Worm (Caenorhabditis elegans) whole organism, L3 larva: Measurements from ENCODE around the gene spp-22.

Experiments used
- aly-2 ChIP-seq: fragments of 150-350 bp; optimal IDR thresholded peaks from 2 replicates; lab custom pipeline; 2014; ENCODE audit warnings: missing biosample characterization, missing genetic modification characterization
- ama-1 ChIP-seq: fragments of 150-350 bp; optimal IDR thresholded peaks from 2 replicates; lab custom pipeline; 2018
- ceh-16 ChIP-seq: sonication (generic microtip); optimal IDR thresholded peaks from 2 replicates; lab custom pipeline; 2017; ENCODE audit warnings: missing biosample characterization, missing genetic modification characterization
- ceh-82 ChIP-seq: fragments of 150-350 bp; optimal IDR thresholded peaks from 2 replicates; lab custom pipeline; 2014; ENCODE audit warnings: missing biosample characterization, missing genetic modification characterization
- daf-12 ChIP-seq: fragments of 150-350 bp; optimal IDR thresholded peaks from 2 replicates; lab custom pipeline; 2014; ENCODE audit warnings: missing biosample characterization, missing genetic modification reagents, missing genetic modification characterization
- egl-27 ChIP-seq: sonication (generic microtip); optimal IDR thresholded peaks from 4 replicates; lab custom pipeline; 2017; ENCODE audit warnings: missing biosample characterization, missing genetic modification reagents, missing genetic modification characterization
- egl-5 ChIP-seq: fragments of 150-350 bp; optimal IDR thresholded peaks from 2 replicates; lab custom pipeline; 2017; ENCODE audit warnings: missing biosample characterization, missing genetic modification reagents, missing genetic modification characterization, inconsistent platforms
- elt-3 ChIP-seq, 3 experiments: fragments of 150-350 bp in 1 of 3; sonication (generic microtip) in 2 of 3; optimal IDR thresholded peaks; 2 replicates in 2 of 3; 4 replicates in 1 of 3; lab custom pipeline; 2014 to 2017; ENCODE audit warnings: missing biosample characterization in 3 of 3, missing genetic modification characterization in 3 of 3
- eor-1 ChIP-seq, 2 experiments: fragments of 150-350 bp; optimal IDR thresholded peaks; 2 replicates each; lab custom pipeline; 2014 to 2018; ENCODE audit warnings: missing biosample characterization in 2 of 2, missing genetic modification characterization in 2 of 2
- fkh-2 ChIP-seq: fragments of 150-350 bp; optimal IDR thresholded peaks from 2 replicates; lab custom pipeline; 2014; ENCODE audit warnings: missing biosample characterization, missing genetic modification reagents, missing genetic modification characterization
- hmg-11 ChIP-seq: sonication (generic microtip); optimal IDR thresholded peaks from 2 replicates; lab custom pipeline; 2016; ENCODE audit warnings: missing genetic modification characterization, missing compliant biosample characterization
- lin-15B ChIP-seq: fragments of 150-350 bp; optimal IDR thresholded peaks from 2 replicates; lab custom pipeline; 2014; ENCODE audit warnings: missing biosample characterization, missing genetic modification characterization
- lin-39 ChIP-seq: fragments of 150-350 bp; optimal IDR thresholded peaks from 2 replicates; lab custom pipeline; 2018; ENCODE audit warnings: missing biosample characterization, missing genetic modification reagents, missing genetic modification characterization
- lsy-12 ChIP-seq: sonication (generic microtip); optimal IDR thresholded peaks from 2 replicates; lab custom pipeline; 2016; ENCODE audit warnings: mild to moderate bottlenecking, missing genetic modification characterization, missing compliant biosample characterization
- mdl-1 ChIP-seq: fragments of 150-350 bp; optimal IDR thresholded peaks from 2 replicates; lab custom pipeline; 2014; ENCODE audit warnings: missing biosample characterization, missing genetic modification characterization
- mml-1 ChIP-seq: fragments of 150-350 bp; sonication (generic microtip); optimal IDR thresholded peaks from 3 replicates; lab custom pipeline; 2014; ENCODE audit warnings: missing biosample characterization, missing genetic modification characterization
- nfya-1 ChIP-seq: sonication (generic microtip); optimal IDR thresholded peaks from 2 replicates; lab custom pipeline; 2017; ENCODE audit warnings: missing genetic modification characterization, mild to moderate bottlenecking, missing compliant biosample characterization, antibody characterized with exemption, moderate library complexity; ENCODE audit not compliant: insufficient read depth
- nhr-11 ChIP-seq: fragments of 150-350 bp; optimal IDR thresholded peaks from 2 replicates; lab custom pipeline; 2014; ENCODE audit warnings: missing biosample characterization, missing genetic modification characterization
- nhr-23 ChIP-seq: fragments of 150-350 bp; optimal IDR thresholded peaks from 2 replicates; lab custom pipeline; 2014; ENCODE audit warnings: missing biosample characterization, missing genetic modification reagents, missing genetic modification characterization
- nhr-25 ChIP-seq: sonication (generic microtip); optimal IDR thresholded peaks from 2 replicates; lab custom pipeline; 2017; ENCODE audit warnings: missing biosample characterization, missing genetic modification characterization
- nhr-67 ChIP-seq: fragments of 150-350 bp; optimal IDR thresholded peaks from 2 replicates; lab custom pipeline; 2014; ENCODE audit warnings: missing biosample characterization, missing genetic modification characterization
- nhr-76 ChIP-seq: fragments of 150-350 bp; sonication (generic microtip); optimal IDR thresholded peaks from 5 replicates; lab custom pipeline; 2014; ENCODE audit warnings: missing biosample characterization, missing genetic modification characterization
- nhr-77 ChIP-seq: fragments of 150-350 bp; optimal IDR thresholded peaks from 2 replicates; lab custom pipeline; 2014; ENCODE audit warnings: missing biosample characterization, missing genetic modification characterization
- pha-4 ChIP-seq: fragments of 150-350 bp; optimal IDR thresholded peaks from 2 replicates; lab custom pipeline; 2014; ENCODE audit warnings: missing biosample characterization, missing genetic modification reagents, missing genetic modification characterization
- pqm-1 ChIP-seq: fragments of 150-350 bp; optimal IDR thresholded peaks from 2 replicates; lab custom pipeline; 2017; ENCODE audit warnings: missing biosample characterization, missing genetic modification characterization, inconsistent platforms
- sea-2 ChIP-seq: fragments of 150-350 bp; sonication (generic microtip); optimal IDR thresholded peaks from 4 replicates; lab custom pipeline; 2014; ENCODE audit warnings: missing biosample characterization, missing genetic modification reagents, missing genetic modification characterization
- skn-1 ChIP-seq: fragments of 150-350 bp; optimal IDR thresholded peaks from 2 replicates; lab custom pipeline; 2014; ENCODE audit warnings: missing biosample characterization, missing genetic modification characterization
- snpc-4 ChIP-seq: fragments of 150-350 bp; optimal IDR thresholded peaks from 2 replicates; lab custom pipeline; 2014; ENCODE audit warnings: missing biosample characterization, missing genetic modification characterization
- unc-39 ChIP-seq: sonication (generic microtip); optimal IDR thresholded peaks from 4 replicates; lab custom pipeline; 2017; ENCODE audit warnings: missing biosample characterization, missing genetic modification characterization
- unc-62 ChIP-seq: fragments of 150-350 bp; sonication (generic microtip); optimal IDR thresholded peaks from 4 replicates; lab custom pipeline; 2014; ENCODE audit warnings: missing biosample characterization, missing genetic modification reagents, missing genetic modification characterization
- zag-1 ChIP-seq: fragments of 150-350 bp; optimal IDR thresholded peaks from 2 replicates; lab custom pipeline; 2014; ENCODE audit warnings: missing biosample characterization, missing genetic modification characterization
- ztf-11 ChIP-seq: fragments of 150-350 bp; optimal IDR thresholded peaks from 2 replicates; lab custom pipeline; 2014; ENCODE audit warnings: missing biosample characterization, missing genetic modification characterization

The spp-22 gene

DNA sequence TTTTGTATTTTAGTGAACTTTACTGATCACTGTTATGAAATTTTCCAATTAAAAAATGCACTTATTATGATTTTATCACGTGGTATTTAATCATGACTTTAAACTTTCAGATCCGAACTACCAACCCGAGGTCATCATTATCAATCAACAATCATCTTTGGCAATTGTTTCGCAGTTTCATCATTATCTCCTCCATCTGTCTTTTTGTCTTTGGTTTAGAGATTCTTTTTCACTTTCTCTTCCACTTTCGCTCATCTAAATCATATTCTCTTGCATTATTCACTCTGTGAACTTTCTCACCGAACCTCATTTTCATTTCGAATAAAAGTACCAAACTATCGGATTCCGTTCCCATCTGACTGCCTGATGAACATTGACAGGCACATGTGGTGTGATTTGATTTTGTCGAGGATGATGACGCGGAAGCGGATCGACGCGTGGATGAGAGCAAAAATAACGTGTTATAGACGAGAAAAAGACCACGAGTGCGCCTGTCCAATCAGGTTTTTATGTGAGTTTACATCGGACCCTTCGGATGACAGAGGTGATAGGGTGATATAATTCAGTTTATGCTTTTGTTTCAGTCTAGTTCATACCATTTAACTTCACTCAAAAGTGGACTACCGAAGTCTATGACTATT is 918 bp upstream of the spp-22 start:
- TF ChIP-seq elt-3 (tag; optimal IDR thresholded peaks at IDR 0.05; lab: Kevin White, UChicago) (no peak), egl-5 (tag; lab: Kevin White, UChicago) (peak; percentile 53), nfya-1 (peak; percentile 71)

DNA sequence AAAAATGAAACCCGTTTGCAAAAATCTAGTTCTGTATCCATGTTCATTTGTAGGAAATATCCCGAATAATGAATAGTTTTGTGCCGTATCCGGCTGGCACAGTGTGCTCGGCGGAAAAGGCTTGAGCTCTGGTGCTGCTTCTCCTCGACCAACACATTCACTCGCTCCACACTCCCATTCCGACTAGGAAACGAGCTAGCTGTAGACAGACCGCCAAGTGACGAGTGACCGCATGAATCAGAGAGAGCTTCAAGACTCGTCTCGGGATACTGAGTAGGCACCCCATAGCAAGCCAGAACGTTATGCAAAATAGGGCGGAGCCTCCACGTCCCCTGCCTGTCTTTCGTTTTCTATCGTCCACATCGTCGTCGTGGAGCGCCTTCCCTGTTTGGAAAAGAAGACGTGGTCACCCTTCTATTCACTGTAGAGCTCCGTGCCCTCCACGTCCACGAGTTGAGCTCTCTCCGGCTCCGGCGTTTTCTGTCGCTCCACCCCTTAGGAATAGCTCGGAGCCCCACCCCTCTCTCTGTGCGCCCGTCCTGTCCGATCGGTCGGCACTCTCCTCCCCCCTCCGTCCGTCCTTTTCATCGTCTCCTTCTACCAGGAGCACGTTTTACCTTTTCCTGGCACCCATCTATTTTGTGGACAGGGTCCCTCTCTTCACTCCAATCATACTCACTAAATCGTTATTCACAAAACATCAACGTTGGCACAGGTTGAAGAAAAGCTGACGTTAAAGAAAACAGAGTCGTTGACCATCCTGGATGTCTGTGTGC is 6.4 kb downstream of the spp-22 start, which contains the start of gene syd-9:
syd-9 (plus strand) TSS at position 394 of the 776 bp plus-strand sequence.
- peak; percentile 31 for TF ChIP-seq lin-39 (tag; lab: Kevin White, UChicago)
- no peak for TF ChIP-seq ceh-82
- TF ChIP-seq hmg-11 (tag; lab: Kevin White, UChicago), result peak; percentile 12
- TF ChIP-seq nfya-1, result peak; percentile 9

- no peak for TF ChIP-seq nhr-25 (tag; lab: Kevin White, UChicago)
- TF ChIP-seq aly-2 (tag; lab: Kevin White, UChicago), result no peak
- no peak for TF ChIP-seq lsy-12 (tag; lab: Kevin White, UChicago)
- TF ChIP-seq pqm-1 (tag; lab: Kevin White, UChicago), result no peak
- no peak for TF ChIP-seq unc-62 (GFP tag; lab: Kevin White, UChicago)
- TF ChIP-seq lin-15B, result no peak
Measured at ce11 chrX:7220209-7220608, 8.7 kb downstream of the spp-22 start.

- no peak for TF ChIP-seq nhr-67 (tag; lab: Kevin White, UChicago)
- no peak for TF ChIP-seq ztf-11 (tag; lab: Kevin White, UChicago)
- peak; percentile 2 for TF ChIP-seq snpc-4 (tag; lab: Kevin White, UChicago)
- TF ChIP-seq unc-39 (tag; lab: Kevin White, UChicago), result no peak
- TF ChIP-seq mml-1 (tag; lab: Kevin White, UChicago), result no peak
- no peak for TF ChIP-seq nhr-23 (tag; lab: Kevin White, UChicago)
- peak; percentile 63 for TF ChIP-seq lin-39 (tag; lab: Kevin White, UChicago)
- no peak for TF ChIP-seq egl-27 (tag; lab: Kevin White, UChicago)
- TF ChIP-seq nhr-76 (tag; lab: Kevin White, UChicago), result no peak
- no peak for TF ChIP-seq pqm-1 (tag; lab: Kevin White, UChicago)
- no peak for TF ChIP-seq pha-4 (tag; lab: Kevin White, UChicago)
- TF ChIP-seq lsy-12 (tag; lab: Kevin White, UChicago), result no peak
- no peak for TF ChIP-seq mdl-1 (tag; lab: Kevin White, UChicago)
- TF ChIP-seq daf-12 (tag; lab: Kevin White, UChicago), result no peak
- no peak for TF ChIP-seq lin-15B
- no peak for TF ChIP-seq ama-1 (lab: Kevin White, UChicago)
- TF ChIP-seq sea-2 (GFP tag; lab: Kevin White, UChicago), result no peak
- no peak for TF ChIP-seq ceh-82
- TF ChIP-seq nfya-1, result peak; percentile 44
- TF ChIP-seq skn-1 (tag; lab: Kevin White, UChicago), result no peak
- no peak for TF ChIP-seq zag-1 (tag; lab: Kevin White, UChicago)
- TF ChIP-seq nhr-77 (tag; lab: Kevin White, UChicago), result no peak
- TF ChIP-seq, all 47 proteins: peak for 3
Measured at ce11 chrX:7222383-7222782, 10.9 kb downstream of the spp-22 start.

- TF ChIP-seq unc-62 (GFP tag; lab: Kevin White, UChicago) (no peak), ceh-16 (tag; lab: Kevin White, UChicago) (no peak), nhr-11 (tag; lab: Kevin White, UChicago) (no peak), eor-1 (tag; optimal IDR thresholded peaks at IDR 0.05; lab: Kevin White, UChicago) (no peak), sea-2 (GFP tag; lab: Kevin White, UChicago) (no peak), nhr-77 (tag; lab: Kevin White, UChicago) (no peak), fkh-2 (tag; lab: Kevin White, UChicago) (no peak), nfya-1 (no peak), unc-39 (tag; lab: Kevin White, UChicago) (no peak)
Measured at ce11 chrX:7224510-7224909, 13.0 kb downstream of the spp-22 start.
